Fruit fly (Drosophila melanogaster): ENCODE results near the gene lush.

Gene lush

dm6 chr3L:19580709-19581227, 25.1 kb downstream of the lush start:
- no peak for TF ChIP-seq Dll (optimal IDR thresholded peaks at IDR 0.05)
- no peak for TF ChIP-seq CG8478 (optimal IDR thresholded peaks at IDR 0.05)
- TF ChIP-seq EcR (GFP tag; optimal IDR thresholded peaks at IDR 0.05): no peak
- TF ChIP-seq usp (GFP tag; optimal IDR thresholded peaks at IDR 0.05): no peak
- no peak for TF ChIP-seq psq (optimal IDR thresholded peaks at IDR 0.05)
- no peak for TF ChIP-seq pan (optimal IDR thresholded peaks at IDR 0.05)

- TF ChIP-seq CG8478 (optimal IDR thresholded peaks at IDR 0.05) (no peak), psq (optimal IDR thresholded peaks at IDR 0.05) (no peak)
Observed at dm6 chr3L:19579346-19579745, 26.5 kb downstream of the lush start.

dm6 chr3L:19575650-19576049, 30.2 kb downstream of the lush start:
- no peak for TF ChIP-seq CG8478 (optimal IDR thresholded peaks at IDR 0.05)
- no peak for TF ChIP-seq usp (GFP tag; optimal IDR thresholded peaks at IDR 0.05)
- TF ChIP-seq psq (optimal IDR thresholded peaks at IDR 0.05): no peak

- TF ChIP-seq pan (optimal IDR thresholded peaks at IDR 0.05) (no peak), usp (GFP tag; optimal IDR thresholded peaks at IDR 0.05) (no peak), psq (optimal IDR thresholded peaks at IDR 0.05) (no peak), Dll (optimal IDR thresholded peaks at IDR 0.05) (no peak), EcR (GFP tag; optimal IDR thresholded peaks at IDR 0.05) (no peak), CG8478 (optimal IDR thresholded peaks at IDR 0.05) (no peak)
Observed at dm6 chr3L:19574452-19574851, 31.4 kb downstream of the lush start.

DNA sequence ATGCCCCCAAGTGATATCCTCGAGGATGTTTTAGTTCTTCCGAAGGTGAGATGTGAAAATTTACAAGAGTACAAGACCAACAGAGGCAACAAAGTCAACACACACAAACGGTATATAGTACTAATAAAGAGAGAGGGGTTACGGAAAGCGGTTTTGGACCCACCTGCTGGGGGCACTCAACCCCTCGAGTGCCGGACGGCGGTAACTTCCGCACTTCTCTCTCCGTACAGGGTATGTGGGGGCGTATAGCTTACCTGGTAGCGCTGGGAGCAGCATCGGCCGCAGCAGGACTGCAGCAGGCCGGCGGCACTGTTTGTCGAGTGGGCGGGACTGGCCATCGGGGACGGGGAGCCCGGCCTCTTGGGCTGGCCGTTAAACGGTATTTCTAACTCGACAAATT, 36.5 kb downstream of the lush start:
- TF ChIP-seq EcR (GFP tag; optimal IDR thresholded peaks at IDR 0.05) (no peak), pan (optimal IDR thresholded peaks at IDR 0.05) (no peak), Dll (optimal IDR thresholded peaks at IDR 0.05) (no peak), psq (optimal IDR thresholded peaks at IDR 0.05) (no peak), usp (GFP tag; optimal IDR thresholded peaks at IDR 0.05) (no peak), CG8478 (optimal IDR thresholded peaks at IDR 0.05) (no peak)

- TF ChIP-seq Dll (optimal IDR thresholded peaks at IDR 0.05) (no peak), usp (GFP tag; optimal IDR thresholded peaks at IDR 0.05) (no peak), CG8478 (optimal IDR thresholded peaks at IDR 0.05) (no peak), psq (optimal IDR thresholded peaks at IDR 0.05) (no peak), EcR (GFP tag; optimal IDR thresholded peaks at IDR 0.05) (no peak), pan (optimal IDR thresholded peaks at IDR 0.05) (no peak)
Observed at dm6 chr3L:19568999-19569398, 36.9 kb downstream of the lush start.

DNA sequence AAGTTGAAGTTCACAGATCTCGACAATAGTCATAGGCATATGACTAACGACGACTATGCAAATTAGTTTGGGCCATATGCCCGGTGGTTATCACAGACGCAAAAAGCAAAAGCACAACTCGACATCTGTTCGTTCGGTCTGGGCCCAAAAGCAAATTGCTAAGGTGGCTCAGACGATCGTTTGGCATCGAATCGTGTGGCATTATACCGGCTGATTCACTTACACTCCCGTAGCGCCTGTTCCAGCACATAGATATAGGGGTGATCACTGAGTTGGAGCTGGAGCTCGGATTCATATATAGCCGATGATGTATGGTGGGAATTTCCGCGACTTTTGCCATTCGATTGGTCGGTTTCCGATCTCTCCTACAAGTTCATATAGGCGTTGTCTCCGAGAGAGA, 39.8 kb downstream of the lush start:
- TF ChIP-seq EcR (GFP tag; optimal IDR thresholded peaks at IDR 0.05) (no peak), pan (optimal IDR thresholded peaks at IDR 0.05) (no peak), Dll (optimal IDR thresholded peaks at IDR 0.05) (no peak), psq (optimal IDR thresholded peaks at IDR 0.05) (no peak)

dm6 chr3L:19564905-19565700, 40.8 kb downstream of the lush start:
- no peak for TF ChIP-seq CG8478 (optimal IDR thresholded peaks at IDR 0.05)
- TF ChIP-seq usp (GFP tag; optimal IDR thresholded peaks at IDR 0.05): no peak
- TF ChIP-seq psq (optimal IDR thresholded peaks at IDR 0.05): no peak
- no peak for TF ChIP-seq pan (optimal IDR thresholded peaks at IDR 0.05)
- no peak for TF ChIP-seq Dll (optimal IDR thresholded peaks at IDR 0.05)
- TF ChIP-seq EcR (GFP tag; optimal IDR thresholded peaks at IDR 0.05): no peak

- TF ChIP-seq psq (optimal IDR thresholded peaks at IDR 0.05) (no peak), EcR (GFP tag; optimal IDR thresholded peaks at IDR 0.05) (no peak), pan (optimal IDR thresholded peaks at IDR 0.05) (no peak), usp (GFP tag; optimal IDR thresholded peaks at IDR 0.05) (no peak), Dll (optimal IDR thresholded peaks at IDR 0.05) (no peak), CG8478 (optimal IDR thresholded peaks at IDR 0.05) (no peak)
Observed at dm6 chr3L:19563014-19563413, 42.9 kb downstream of the lush start.

DNA sequence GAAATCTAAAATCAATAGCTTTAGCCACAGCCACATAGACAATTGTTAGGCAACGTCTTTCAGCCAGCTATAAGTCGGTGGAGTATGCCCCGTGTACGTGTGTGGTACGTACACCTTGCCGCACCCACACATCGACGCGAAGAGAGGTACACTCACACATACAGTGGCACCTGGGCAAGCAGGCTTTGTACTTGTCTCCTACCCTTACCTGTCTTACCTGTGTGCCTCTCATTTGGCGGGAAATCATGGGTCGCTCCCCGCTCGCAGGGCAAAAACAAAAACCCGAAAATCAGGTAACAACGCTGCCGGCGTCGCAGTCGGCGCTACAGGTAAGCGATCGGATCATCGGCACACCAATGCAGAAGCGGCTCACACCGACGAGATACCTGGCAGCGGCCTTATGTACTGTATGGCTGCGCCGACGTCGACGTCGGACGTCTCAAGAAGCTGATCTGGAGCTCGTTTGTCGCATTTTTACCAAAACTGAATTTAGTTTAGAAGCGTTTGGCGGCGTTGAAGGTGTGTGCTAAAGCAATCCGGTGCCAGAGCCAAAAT, 43.7 kb downstream of the lush start:
- TF ChIP-seq EcR (GFP tag; optimal IDR thresholded peaks at IDR 0.05): no peak

DNA sequence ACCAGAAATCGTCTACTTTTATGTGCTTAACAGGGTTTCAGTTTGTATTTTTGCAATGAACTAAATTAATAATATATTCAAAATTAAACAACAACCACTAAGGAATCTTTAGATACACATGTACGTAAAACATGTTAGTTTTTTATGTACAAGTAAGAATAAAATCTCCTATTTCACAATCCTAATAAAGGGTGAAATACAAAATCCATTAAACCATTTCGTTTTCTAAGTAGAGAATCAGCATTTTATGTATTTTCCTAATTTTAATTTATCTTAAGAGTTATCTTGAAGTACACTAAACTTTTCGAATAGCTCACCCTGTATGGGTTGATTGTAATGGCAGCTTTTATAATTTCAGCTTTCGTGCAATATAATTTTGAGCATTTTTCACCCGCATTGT, 44.1 kb downstream of the lush start:
- TF ChIP-seq psq (optimal IDR thresholded peaks at IDR 0.05) (no peak), CG8478 (optimal IDR thresholded peaks at IDR 0.05) (no peak), usp (GFP tag; optimal IDR thresholded peaks at IDR 0.05) (no peak), pan (optimal IDR thresholded peaks at IDR 0.05) (no peak), Dll (optimal IDR thresholded peaks at IDR 0.05) (no peak), EcR (GFP tag; optimal IDR thresholded peaks at IDR 0.05) (no peak)

- TF ChIP-seq psq (optimal IDR thresholded peaks at IDR 0.05): no peak
- no peak for TF ChIP-seq usp (GFP tag; optimal IDR thresholded peaks at IDR 0.05)
Observed at dm6 chr3L:19560695-19561246, 45.1 kb downstream of the lush start.

Measured in whole organism.